Worm (Caenorhabditis elegans) whole organism, late embryonic: ENCODE data around the gene F13H8.1.

ENCODE experiments used
- C38D4.7 ChIP-seq: fragments of 200-800 bp; sonication (Bioruptor generic); optimal IDR thresholded peaks from 2 replicates; lab custom pipeline; 2018; ENCODE audit warnings: mild to moderate bottlenecking, missing genetic modification characterization, moderate library complexity, missing compliant biosample characterization
- ama-1 ChIP-seq: fragments of 150-350 bp; optimal IDR thresholded peaks from 2 replicates; lab custom pipeline; 2014
- dve-1 ChIP-seq: sonication (generic microtip); optimal IDR thresholded peaks from 2 replicates; lab custom pipeline; 2017; ENCODE audit warnings: antibody characterized with exemption, mild to moderate bottlenecking, missing genetic modification characterization, missing compliant biosample characterization
- elt-2 ChIP-seq: sonication (generic microtip); optimal IDR thresholded peaks from 2 replicates; lab custom pipeline; 2016; ENCODE audit warnings: missing genetic modification reagents, missing genetic modification characterization, missing compliant biosample characterization
- fkh-10 ChIP-seq: fragments of 150-350 bp; optimal IDR thresholded peaks from 2 replicates; lab custom pipeline; 2014; ENCODE audit warnings: missing biosample characterization, missing genetic modification reagents, missing genetic modification characterization
- hlh-30 ChIP-seq: sonication (generic microtip); optimal IDR thresholded peaks from 2 replicates; lab custom pipeline; 2017; ENCODE audit warnings: antibody characterized with exemption, missing genetic modification characterization, missing compliant biosample characterization; ENCODE audit not compliant: insufficient read depth
- hlh-8 ChIP-seq: sonication (generic microtip); optimal IDR thresholded peaks from 2 replicates; lab custom pipeline; 2016; ENCODE audit warnings: missing genotype, missing genetic modification characterization, missing compliant biosample characterization
- nfya-1 ChIP-seq: sonication (generic microtip); optimal IDR thresholded peaks from 2 replicates; lab custom pipeline; 2017; ENCODE audit warnings: missing genetic modification characterization, mild to moderate bottlenecking, missing compliant biosample characterization, antibody characterized with exemption, moderate library complexity
- nhr-11 ChIP-seq: fragments of 150-350 bp; optimal IDR thresholded peaks from 2 replicates; lab custom pipeline; 2014; ENCODE audit warnings: missing biosample characterization, missing genetic modification characterization
- unc-42 ChIP-seq: sonication (generic microtip); optimal IDR thresholded peaks from 2 replicates; lab custom pipeline; 2016; ENCODE audit warnings: missing genotype, missing genetic modification characterization, missing compliant biosample characterization
- zip-5 ChIP-seq: sonication (generic microtip); optimal IDR thresholded peaks from 2 replicates; lab custom pipeline; 2016; ENCODE audit warnings: missing genetic modification characterization, missing compliant biosample characterization

DNA sequence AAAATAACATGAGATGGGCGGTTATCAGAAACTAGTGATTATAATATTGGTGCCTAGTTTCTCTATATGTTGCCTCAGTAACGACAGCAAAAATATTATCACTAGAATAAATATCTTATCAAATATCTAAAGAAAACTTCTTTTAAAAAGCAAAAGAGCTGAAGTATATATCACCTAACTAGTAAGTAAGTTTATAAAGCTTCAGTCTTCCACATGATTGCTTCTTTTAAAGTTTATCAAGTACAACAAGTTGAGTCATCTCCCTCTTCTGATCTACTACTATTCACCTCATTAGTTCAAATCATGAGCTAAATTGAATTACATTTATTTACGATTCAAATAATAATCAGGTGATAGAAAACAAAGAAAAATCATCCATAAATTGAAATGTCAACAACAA, 4.9 kb downstream of the F13H8.1 start:
- TF ChIP-seq zip-5 (tag; lab: Kevin White, UChicago): no peak
- TF ChIP-seq dve-1 (tag; lab: Kevin White, UChicago): no peak
- TF ChIP-seq fkh-10 (GFP tag; lab: Kevin White, UChicago): no peak
- no peak for TF ChIP-seq nhr-11 (tag; lab: Kevin White, UChicago)
- TF ChIP-seq C38D4.7 (GFP tag; lab: Kevin White, UChicago): no peak
- TF ChIP-seq hlh-8: no peak
- no peak for TF ChIP-seq unc-42 (tag; lab: Kevin White, UChicago)
- TF ChIP-seq hlh-30: no peak
- no peak for TF ChIP-seq nfya-1 (tag; lab: Kevin White, UChicago)
- no peak for TF ChIP-seq ama-1
- no peak for TF ChIP-seq elt-2
